Worm (Caenorhabditis elegans): ENCODE results near the gene ivd-1.

The ivd-1 gene

ce11 chrIV:5110391-5110930 lies 21.8 kb upstream of the ivd-1 start:
- no peak for TF ChIP-seq hlh-1 (tag; optimal IDR thresholded peaks at IDR 0.05)

DNA sequence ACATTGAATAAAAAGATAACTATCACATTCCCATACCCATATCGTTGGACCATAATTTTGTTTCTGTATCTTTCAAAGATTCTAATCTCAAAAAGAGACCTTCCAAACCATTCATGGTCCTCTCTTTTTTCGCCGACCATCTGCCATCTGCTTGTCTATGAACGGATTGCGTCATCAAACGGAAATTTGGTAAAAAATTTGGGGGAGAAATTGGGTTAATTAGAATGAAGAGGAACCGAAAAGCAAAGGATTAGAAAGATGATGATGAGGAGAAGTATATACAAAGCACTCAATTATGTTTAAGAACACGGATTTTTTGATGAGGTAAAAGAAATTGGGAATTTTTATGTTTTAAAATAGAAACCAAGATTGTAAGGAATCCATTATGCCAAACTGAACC lies 21.3 kb upstream of the ivd-1 start:
- TF ChIP-seq nhr-28 (tag; optimal IDR thresholded peaks at IDR 0.05) (no peak), nhr-12 (tag; optimal IDR thresholded peaks at IDR 0.05) (no peak), unc-62 (GFP tag; optimal IDR thresholded peaks at IDR 0.05) (no peak), zip-8 (tag; optimal IDR thresholded peaks at IDR 0.05) (peak; percentile 91), tbx-8 (GFP tag; optimal IDR thresholded peaks at IDR 0.05) (no peak), nhr-2 (tag; optimal IDR thresholded peaks at IDR 0.05) (peak; percentile 20), elt-1 (tag; optimal IDR thresholded peaks at IDR 0.05; ENCODE audit: borderline replicate concordance, insufficient read depth) (peak; percentile 62), ceh-39 (tag; optimal IDR thresholded peaks at IDR 0.05) (no peak), ces-1 (GFP tag; optimal IDR thresholded peaks at IDR 0.05) (peak; percentile 69), bed-3 (GFP tag; optimal IDR thresholded peaks at IDR 0.05) (no peak), mep-1 (tag; optimal IDR thresholded peaks at IDR 0.05) (peak; percentile 7), ceh-43 (GFP tag; optimal IDR thresholded peaks at IDR 0.05) (no peak), hlh-1 (tag; optimal IDR thresholded peaks at IDR 0.05) (no peak)

DNA sequence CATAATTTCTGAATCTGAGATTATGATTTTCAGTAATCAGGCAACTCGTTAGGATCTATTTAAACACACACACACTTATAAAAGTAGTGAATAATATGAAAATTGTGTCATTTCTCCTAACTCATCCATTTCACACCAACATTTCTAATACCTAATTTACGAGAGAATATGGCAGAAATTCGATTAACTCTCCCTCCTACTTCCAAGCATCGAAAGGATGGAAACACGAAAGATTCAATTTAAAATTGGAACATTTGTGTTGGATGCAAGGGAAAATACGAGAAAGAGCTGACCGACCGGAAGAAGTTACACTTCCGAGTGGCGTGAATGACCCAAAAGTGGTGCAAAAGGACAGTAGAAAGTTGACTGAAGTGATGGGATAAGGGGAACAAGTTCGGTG lies 20.3 kb upstream of the ivd-1 start:
- TF ChIP-seq ces-1 (GFP tag; optimal IDR thresholded peaks at IDR 0.05) (peak; percentile 98), unc-62 (GFP tag; optimal IDR thresholded peaks at IDR 0.05) (no peak), tbx-8 (GFP tag; optimal IDR thresholded peaks at IDR 0.05) (no peak)

DNA sequence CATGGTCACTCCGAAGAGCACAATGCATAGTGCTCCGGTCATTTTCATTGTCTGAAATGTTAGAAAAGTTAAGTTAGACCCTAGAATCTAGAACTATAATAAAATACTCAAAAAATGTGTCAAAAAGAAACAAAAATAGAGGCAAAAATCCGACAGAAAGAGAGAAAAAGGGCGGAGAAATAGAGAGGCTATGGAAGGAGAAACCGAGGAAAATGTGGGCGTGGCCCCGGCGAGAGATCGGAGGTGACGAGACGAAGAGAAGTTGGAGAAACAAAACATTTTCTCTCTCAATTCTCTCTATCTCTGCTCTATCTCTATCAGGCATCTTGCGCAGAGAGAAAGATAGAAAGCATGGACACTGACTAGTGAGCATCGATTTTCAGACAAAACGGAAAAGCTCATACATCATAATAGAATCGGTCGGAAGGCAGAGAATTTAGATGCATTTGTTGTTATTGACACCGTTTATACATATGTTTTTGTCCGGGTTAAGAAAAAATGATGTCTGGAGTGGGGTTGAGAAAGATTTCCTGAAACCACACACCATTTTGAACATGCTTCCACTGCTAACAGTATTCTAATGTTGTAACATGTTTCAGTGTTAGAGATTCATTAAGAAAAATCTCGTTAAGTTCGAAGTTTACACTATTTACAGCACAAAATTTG lies 14.7 kb upstream of the ivd-1 start, which contains the start of gene C02B10.3:
Gene C02B10.3 (minus strand): TSS at position 51 of the 666 bp plus-strand sequence.
- TF ChIP-seq mab-5 (tag; optimal IDR thresholded peaks at IDR 0.05) (no peak), ces-1 (GFP tag; optimal IDR thresholded peaks at IDR 0.05) (peak; percentile 68)

ce11 chrIV:5101945-5102344 lies 13.3 kb upstream of the ivd-1 start:
- TF ChIP-seq bed-3 (GFP tag; optimal IDR thresholded peaks at IDR 0.05) (no peak), ceh-43 (GFP tag; optimal IDR thresholded peaks at IDR 0.05) (no peak), hlh-1 (tag; optimal IDR thresholded peaks at IDR 0.05) (no peak), lin-32 (GFP tag; optimal IDR thresholded peaks at IDR 0.05) (no peak), cnd-1 (tag; optimal IDR thresholded peaks at IDR 0.05) (no peak), M03D4.4 (tag; optimal IDR thresholded peaks at IDR 0.05) (no peak), ces-1 (GFP tag; optimal IDR thresholded peaks at IDR 0.05) (no peak), unc-120 (tag; optimal IDR thresholded peaks at IDR 0.05; ENCODE audit: poor library complexity, severe bottlenecking) (no peak), blmp-1 (tag; optimal IDR thresholded peaks at IDR 0.05) (no peak), unc-39 (tag; optimal IDR thresholded peaks at IDR 0.05) (no peak), pha-4 (tag; optimal IDR thresholded peaks at IDR 0.05) (no peak), unc-62 (GFP tag; optimal IDR thresholded peaks at IDR 0.05) (no peak), nhr-2 (tag; optimal IDR thresholded peaks at IDR 0.05) (no peak), tbx-8 (GFP tag; optimal IDR thresholded peaks at IDR 0.05) (no peak), sptf-1 (tag; optimal IDR thresholded peaks at IDR 0.05) (no peak), nhr-237 (tag; optimal IDR thresholded peaks at IDR 0.05) (no peak), snpc-4 (tag; optimal IDR thresholded peaks at IDR 0.05) (no peak), drap-1 (GFP tag; optimal IDR thresholded peaks at IDR 0.05) (no peak)

- no peak for TF ChIP-seq blmp-1 (tag; optimal IDR thresholded peaks at IDR 0.05)
- TF ChIP-seq sem-2 (GFP tag; optimal IDR thresholded peaks at IDR 0.05) = no peak
- no peak for TF ChIP-seq bed-3 (GFP tag; optimal IDR thresholded peaks at IDR 0.05)
- no peak for TF ChIP-seq nhr-237 (tag; optimal IDR thresholded peaks at IDR 0.05)
- TF ChIP-seq nhr-28 (tag; optimal IDR thresholded peaks at IDR 0.05) = no peak
- no peak for TF ChIP-seq ham-2 (GFP tag; optimal IDR thresholded peaks at IDR 0.05)
- no peak for TF ChIP-seq ceh-83 (GFP tag; optimal IDR thresholded peaks at IDR 0.05)
- TF ChIP-seq elt-3 (tag; optimal IDR thresholded peaks at IDR 0.05) = no peak
- TF ChIP-seq ces-1 (GFP tag; optimal IDR thresholded peaks at IDR 0.05) = peak; percentile 48
- TF ChIP-seq mep-1 (tag; optimal IDR thresholded peaks at IDR 0.05) = no peak
- TF ChIP-seq unc-62 (GFP tag; optimal IDR thresholded peaks at IDR 0.05) = no peak
- TF ChIP-seq nhr-76 (tag; optimal IDR thresholded peaks at IDR 0.05) = no peak
- no peak for TF ChIP-seq flh-1 (GFP tag; optimal IDR thresholded peaks at IDR 0.05)
- TF ChIP-seq M03D4.4 (tag; optimal IDR thresholded peaks at IDR 0.05) = peak; percentile 6
- no peak for TF ChIP-seq lin-32 (GFP tag; optimal IDR thresholded peaks at IDR 0.05)
- no peak for TF ChIP-seq nhr-2 (tag; optimal IDR thresholded peaks at IDR 0.05)
These were observed 11.5 kb upstream of the ivd-1 start for ce11 chrIV:5100145-5100544.

Measured in whole organism, mixed stage, embryonic.